Worm (Caenorhabditis elegans) whole organism, L1 larva: ENCODE measurements around the gene srh-235.

Experiments
- C04F5.9 ChIP-seq: sonication (generic microtip); optimal IDR thresholded peaks from 2 replicates; lab custom pipeline; 2016; ENCODE audit warnings: missing genetic modification characterization, missing compliant biosample characterization
- egl-27 ChIP-seq, 2 experiments: fragments of 150-350 bp in 1 of 2; sonication (generic microtip); optimal IDR thresholded peaks; 3 replicates each; lab custom pipeline; 2017 to 2018; ENCODE audit warnings: missing biosample characterization in 2 of 2, missing genetic modification characterization in 2 of 2, missing genetic modification reagents in 2 of 2
- fkh-4 ChIP-seq: sonication (generic microtip); optimal IDR thresholded peaks from 2 replicates; lab custom pipeline; 2016; ENCODE audit warnings: missing compliant biosample characterization, missing genetic modification characterization, borderline replicate concordance
- isw-1 ChIP-seq: fragments of 200-800 bp; sonication (Bioruptor generic); IDR thresholded peaks from 2 replicates; pipeline ENCODE4 v1.3.6; 2022; ENCODE audit warnings: missing genetic modification characterization, missing compliant biosample characterization
- lin-13 ChIP-seq: fragments of 150-350 bp; optimal IDR thresholded peaks from 2 replicates; lab custom pipeline; 2014; ENCODE audit warnings: missing biosample characterization, missing genetic modification reagents, missing genetic modification characterization
- nhr-28 ChIP-seq: fragments of 150-350 bp; optimal IDR thresholded peaks from 2 replicates; lab custom pipeline; 2014; ENCODE audit warnings: missing biosample characterization, missing genetic modification characterization
- skn-1 ChIP-seq: fragments of 150-350 bp; optimal IDR thresholded peaks from 2 replicates; lab custom pipeline; 2014; ENCODE audit warnings: missing biosample characterization, missing genetic modification characterization
- snpc-4 ChIP-seq: fragments of 150-350 bp; optimal IDR thresholded peaks from 2 replicates; lab custom pipeline; 2014; ENCODE audit warnings: missing biosample characterization, missing genetic modification characterization
- sptf-1 ChIP-seq: fragments of 150-350 bp; optimal IDR thresholded peaks from 2 replicates; lab custom pipeline; 2014; ENCODE audit warnings: missing biosample characterization, missing genetic modification characterization
- swsn-7 ChIP-seq: sonication (generic microtip); optimal IDR thresholded peaks from 2 replicates; lab custom pipeline; 2016; ENCODE audit warnings: missing genetic modification characterization, missing compliant biosample characterization
- tbx-2 ChIP-seq: sonication (generic microtip); optimal IDR thresholded peaks from 2 replicates; lab custom pipeline; 2016; ENCODE audit warnings: missing genetic modification characterization, missing compliant biosample characterization
- unc-30 ChIP-seq: sonication (generic microtip); optimal IDR thresholded peaks from 2 replicates; lab custom pipeline; 2017; ENCODE audit warnings: missing biosample characterization, missing genetic modification characterization

DNA sequence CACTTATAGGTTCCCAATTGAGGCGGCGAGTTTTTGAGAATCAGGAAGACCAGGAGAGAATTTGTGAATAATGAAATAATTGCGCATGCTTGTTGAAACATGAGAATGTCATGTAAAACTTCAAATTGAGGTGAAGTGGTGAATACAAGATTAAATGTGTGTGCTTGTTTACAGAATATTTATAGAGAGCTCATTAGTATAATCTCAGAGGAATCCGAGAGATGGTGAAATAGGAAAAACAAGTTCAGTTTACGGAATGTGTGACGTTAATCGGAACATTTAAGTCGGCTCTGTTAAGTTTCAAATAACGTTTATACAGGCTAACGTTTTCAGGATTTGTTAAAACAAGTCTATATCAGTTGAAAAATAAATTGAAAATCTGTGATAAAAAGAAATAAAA lies 13.4 kb downstream of the srh-235 start, which contains the start of gene str-200:
- TF ChIP-seq nhr-28 (tag; lab: Kevin White, UChicago) (no peak), unc-30 (no peak), sptf-1 (tag; lab: Kevin White, UChicago) (no peak), fkh-4 (tag; lab: Kevin White, UChicago) (no peak), skn-1 (no peak), tbx-2 (tag; lab: Kevin White, UChicago) (no peak), isw-1 (GFP tag; lab: Robert Waterston, UW) (no peak), C04F5.9 (tag; lab: Kevin White, UChicago) (no peak), swsn-7 (tag; lab: Kevin White, UChicago) (no peak), egl-27 (tag; optimal IDR thresholded peaks at IDR 0.05; lab: Kevin White, UChicago) (no peak), snpc-4 (no peak), lin-13 (GFP tag; lab: Kevin White, UChicago) (no peak)
